Worm (Caenorhabditis elegans): ENCODE results near the gene glr-4.

Gene glr-4

DNA sequence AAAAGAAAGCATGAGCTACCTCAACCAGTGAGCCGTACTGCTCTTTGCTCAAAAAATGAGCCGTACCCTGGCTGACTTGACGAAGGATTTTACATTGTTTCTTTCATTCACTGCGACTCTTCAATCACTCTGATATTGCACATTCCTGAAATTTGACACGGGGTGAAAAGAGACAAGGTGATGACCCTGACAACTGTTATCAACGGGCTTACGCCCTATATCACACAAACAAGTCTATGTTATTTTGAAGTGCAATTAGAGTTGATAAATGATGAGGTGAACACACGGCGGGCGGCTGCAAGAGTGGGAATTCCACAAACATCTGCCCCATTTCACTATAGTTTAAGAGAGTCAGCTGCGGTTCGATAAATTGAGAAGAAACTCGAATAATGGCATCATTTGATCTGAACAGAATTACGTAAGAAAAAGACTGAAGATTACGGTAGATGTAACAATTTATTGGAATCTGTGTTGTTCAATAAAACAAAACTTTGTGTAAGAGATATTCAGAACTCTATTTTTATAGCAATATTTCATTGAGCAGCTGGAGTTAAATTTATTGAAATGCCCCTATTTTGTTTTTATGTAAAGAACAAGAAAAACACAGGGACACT, 42.6 kb upstream of the glr-4 start:
- TF ChIP-seq ztf-28 (GFP tag; IDR thresholded peaks at IDR 0.05), result no peak
- 0 out of 2 replicates have a peak, but pooled peaks have one; percentile 7 for TF ChIP-seq nfyb-1 (GFP tag; IDR thresholded peaks at IDR 0.05)
- TF ChIP-seq K12H6.12 (tag; optimal IDR thresholded peaks at IDR 0.05), result peak; percentile 61
- TF ChIP-seq somi-1 (GFP tag; optimal IDR thresholded peaks at IDR 0.05), result peak; percentile 40

DNA sequence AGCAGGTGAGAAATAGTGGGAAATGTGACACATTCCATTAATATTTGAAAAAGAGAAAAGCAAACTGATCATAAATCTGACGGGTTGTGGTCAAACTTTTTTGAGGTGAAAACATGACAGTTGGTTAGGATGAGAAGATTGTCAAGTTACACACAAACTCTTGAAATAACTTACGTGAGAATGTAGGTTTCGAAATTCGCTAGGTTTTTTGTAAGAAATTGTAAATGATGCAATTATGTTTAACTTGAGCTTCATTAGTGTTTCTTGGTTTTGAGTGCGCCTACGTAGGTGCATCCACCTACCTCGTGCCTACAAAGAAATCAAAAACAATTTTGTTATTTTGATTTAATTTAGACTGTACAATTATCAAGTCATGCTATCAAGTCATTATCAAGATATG, 41.2 kb upstream of the glr-4 start, which contains the start of gene cex-2:
TSS of gene cex-2 (minus strand) at position 101 of the 400 bp plus-strand sequence.
- TF ChIP-seq ztf-26 (tag; optimal IDR thresholded peaks at IDR 0.05) (no peak), bed-1 (GFP tag; IDR thresholded peaks at IDR 0.05) (no peak), let-526 (GFP tag; IDR thresholded peaks at IDR 0.05) (no peak), ztf-25 (GFP tag; IDR thresholded peaks at IDR 0.05) (no peak), Y53G8AR.9 (GFP tag; conservative IDR thresholded peaks at IDR 0.05) (no peak), Y79H2A.3 (GFP tag; conservative IDR thresholded peaks at IDR 0.05) (no peak), B0035.1 (tag; optimal IDR thresholded peaks at IDR 0.05) (no peak), nfya-2 (GFP tag; IDR thresholded peaks at IDR 0.05) (no peak), nfya-1 (tag; optimal IDR thresholded peaks at IDR 0.05; ENCODE audit: borderline replicate concordance, insufficient read depth) (no peak)

- TF ChIP-seq pha-4 (tag; optimal IDR thresholded peaks at IDR 0.05), result no peak
- no peak for TF ChIP-seq mxl-1 (tag; optimal IDR thresholded peaks at IDR 0.05)
- TF ChIP-seq F39B2.1 (GFP tag; IDR thresholded peaks at IDR 0.05), result no peak
- no peak for TF ChIP-seq Y56A3A.18 (GFP tag; IDR thresholded peaks at IDR 0.05)
- TF ChIP-seq fkh-3 (tag; optimal IDR thresholded peaks at IDR 0.05), result no peak
- no peak for TF ChIP-seq rcor-1 (GFP tag; IDR thresholded peaks at IDR 0.05)
- no peak for TF ChIP-seq Y95B8A.8 (GFP tag; IDR thresholded peaks at IDR 0.05)
- no peak for TF ChIP-seq tbp1 (GFP tag; optimal IDR thresholded peaks at IDR 0.05)
- no peak for TF ChIP-seq chd-7 (tag; optimal IDR thresholded peaks at IDR 0.05)
- TF ChIP-seq F23B12.7 (tag; optimal IDR thresholded peaks at IDR 0.05; ENCODE audit: insufficient read depth), result no peak
- no peak for TF ChIP-seq ceh-40 (GFP tag; IDR thresholded peaks at IDR 0.05)
- no peak for TF ChIP-seq lsy-27 (tag; optimal IDR thresholded peaks at IDR 0.05; ENCODE audit: borderline replicate concordance, insufficient read depth)
- TF ChIP-seq T26A5.8 (tag; optimal IDR thresholded peaks at IDR 0.05), result no peak
- TF ChIP-seq ztf-25 (GFP tag; IDR thresholded peaks at IDR 0.05), result no peak
- TF ChIP-seq ceh-58 (GFP tag; IDR thresholded peaks at IDR 0.05), result no peak
- no peak for TF ChIP-seq hlh-26 (GFP tag; conservative IDR thresholded peaks at IDR 0.05)
- TF ChIP-seq ceh-91 (GFP tag; IDR thresholded peaks at IDR 0.05), result no peak
Measured at ce11 chrII:7832054-7832453, 37.9 kb upstream of the glr-4 start, which contains the start of gene T09A5.14. T09A5.14 (plus strand) TSS chrII:7832354.

- TF ChIP-seq ets-4 (GFP tag; optimal IDR thresholded peaks at IDR 0.05) (no peak), nhr-179 (tag; optimal IDR thresholded peaks at IDR 0.05) (no peak), pha-4 (tag; optimal IDR thresholded peaks at IDR 0.05) (no peak), F23B12.7 (tag; optimal IDR thresholded peaks at IDR 0.05; ENCODE audit: insufficient read depth) (no peak), zfh-2 (GFP tag; conservative IDR thresholded peaks at IDR 0.05) (no peak), ztf-18 (tag; optimal IDR thresholded peaks at IDR 0.05) (no peak), sdz-38 (tag; optimal IDR thresholded peaks at IDR 0.05) (no peak), nfyb-1 (GFP tag; IDR thresholded peaks at IDR 0.05) (no peak), pbrm-1 (GFP tag; IDR thresholded peaks at IDR 0.05) (no peak), hmg-20 (GFP tag; IDR thresholded peaks at IDR 0.05) (no peak), efl-1 (GFP tag; optimal IDR thresholded peaks at IDR 0.05) (no peak), C17E4.6 (GFP tag; IDR thresholded peaks at IDR 0.05) (no peak), let-526 (GFP tag; IDR thresholded peaks at IDR 0.05) (no peak), attf-6 (GFP tag; IDR thresholded peaks at IDR 0.05) (no peak), lir-1 (GFP tag; conservative IDR thresholded peaks at IDR 0.05) (no peak)
Measured at ce11 chrII:7829616-7830015, 35.5 kb upstream of the glr-4 start.
